Fruit fly (Drosophila melanogaster): ENCODE measurements around the gene Diap1.

The Diap1 gene

DNA sequence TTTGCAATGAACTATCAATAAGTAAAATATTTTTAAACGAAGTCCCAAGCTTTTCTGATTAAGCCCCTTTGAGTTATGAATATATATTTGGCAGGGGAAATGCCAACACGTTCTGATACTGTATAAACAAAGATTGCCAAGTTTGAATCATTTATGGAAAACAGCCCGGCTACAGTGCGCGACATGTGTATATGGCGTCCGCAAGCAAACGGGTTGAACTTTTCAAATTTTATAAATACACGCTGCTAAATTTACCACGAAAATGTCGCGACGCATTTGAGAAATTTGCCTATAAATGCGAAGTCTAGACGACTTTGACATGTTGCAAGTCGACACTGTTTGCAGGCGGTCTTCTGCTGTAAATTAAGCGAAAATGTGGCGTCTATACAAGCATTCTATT, 2.7 kb downstream of the Diap1 start (continued):
- TF ChIP-seq Sry-δ (GFP tag; optimal IDR thresholded peaks at IDR 0.05) (no peak), Hr3 (GFP tag; optimal IDR thresholded peaks at IDR 0.05) (peak; percentile 25), CG7987 (GFP tag; optimal IDR thresholded peaks at IDR 0.05) (peak; percentile 11), run (tag; optimal IDR thresholded peaks at IDR 0.05) (no peak), CG4424 (GFP tag; optimal IDR thresholded peaks at IDR 0.05) (peak; percentile 16), gce (GFP tag; IDR thresholded peaks at IDR 0.05) (no peak), C15 (GFP tag; IDR thresholded peaks at IDR 0.05) (0 out of 3 replicates have a peak, but pooled peaks have one; percentile 22), CG9609 (GFP tag; optimal IDR thresholded peaks at IDR 0.05) (peak; percentile 30), zf30C (GFP tag; optimal IDR thresholded peaks at IDR 0.05) (no peak), BtbVII (GFP tag; optimal IDR thresholded peaks at IDR 0.05) (peak; percentile 51), CG32532 (GFP tag; IDR thresholded peaks at IDR 0.05) (peak; percentile 78), pita (GFP tag; optimal IDR thresholded peaks at IDR 0.05) (no peak), CG2202 (tag; optimal IDR thresholded peaks at IDR 0.05) (no peak), Rfx (GFP tag; IDR thresholded peaks at IDR 0.05) (peak; percentile 75), sc (optimal IDR thresholded peaks at IDR 0.05) (no peak), sc (GFP tag; optimal IDR thresholded peaks at IDR 0.05) (no peak), Lhr (GFP tag; optimal IDR thresholded peaks at IDR 0.05) (no peak), Fer1 (GFP tag; optimal IDR thresholded peaks at IDR 0.05) (peak; percentile 52), row (GFP tag; IDR thresholded peaks at IDR 0.05) (peak; percentile 71), TFAM (GFP tag; optimal IDR thresholded peaks at IDR 0.05) (no peak), dysf (GFP tag; IDR thresholded peaks at IDR 0.05) (peak; percentile 83), chinmo (GFP tag; IDR thresholded peaks at IDR 0.05; ENCODE audit: partially characterized antibody) (no peak), lov (optimal IDR thresholded peaks at IDR 0.05) (no peak), lov (GFP tag; IDR thresholded peaks at IDR 0.05) (no peak), CG3163 (GFP tag; optimal IDR thresholded peaks at IDR 0.05) (no peak), CG12155 (GFP tag; optimal IDR thresholded peaks at IDR 0.05) (peak; percentile 35), CG11695 (GFP tag; IDR thresholded peaks at IDR 0.05) (peak; percentile 94), Scr (GFP tag; IDR thresholded peaks at IDR 0.05; ENCODE audit: partially characterized antibody) (no peak), CG9876 (GFP tag; optimal IDR thresholded peaks at IDR 0.05) (no peak), ci (GFP tag; IDR thresholded peaks at IDR 0.05) (0 out of 3 replicates have a peak, but pooled peaks have one; percentile 57), CG11723 (GFP tag; optimal IDR thresholded peaks at IDR 0.05) (peak; percentile 10), inv (GFP tag; IDR thresholded peaks at IDR 0.05; ENCODE audit: partially characterized antibody) (no peak), Pdp1 (GFP tag; optimal IDR thresholded peaks at IDR 0.05) (no peak), al (GFP tag; IDR thresholded peaks at IDR 0.05) (peak; percentile 56; the same call in 1 of the 2 replicates), Drgx (GFP tag; IDR thresholded peaks at IDR 0.05) (peak; percentile 81), CG7372 (GFP tag; IDR thresholded peaks at IDR 0.05) (0 out of 2 replicates have a peak, but pooled peaks have one; percentile 38), Aef1 (GFP tag; IDR thresholded peaks at IDR 0.05) (peak; percentile 55), Blimp-1 (GFP tag; optimal IDR thresholded peaks at IDR 0.05) (no peak), Fer2 (tag; optimal IDR thresholded peaks at IDR 0.05) (no peak), CG12744 (GFP tag; optimal IDR thresholded peaks at IDR 0.05) (peak; percentile 42), pan (optimal IDR thresholded peaks at IDR 0.05) (no peak), pan (GFP tag; optimal IDR thresholded peaks at IDR 0.05 in 1 of 2, IDR thresholded peaks at IDR 0.05 in 1 of 2) (peak in 1 of 2 experiments; percentile 56), shn (GFP tag; optimal IDR thresholded peaks at IDR 0.05) (peak; percentile 37), scrt (GFP tag; optimal IDR thresholded peaks at IDR 0.05) (peak; percentile 36), CG18619 (GFP tag; optimal IDR thresholded peaks at IDR 0.05) (peak; percentile 10), CG3847 (GFP tag; IDR thresholded peaks at IDR 0.05) (0 out of 2 replicates have a peak, but pooled peaks have one; percentile 45), CG18476 (GFP tag; optimal IDR thresholded peaks at IDR 0.05) (peak; percentile 19), ind (GFP tag; optimal IDR thresholded peaks at IDR 0.05) (peak; percentile 56), CG2678 (tag; optimal IDR thresholded peaks at IDR 0.05) (peak; percentile 59), unpg (GFP tag; optimal IDR thresholded peaks at IDR 0.05) (peak; percentile 54), Mrtf (GFP tag; IDR thresholded peaks at IDR 0.05) (peak; percentile 65; the same call in 2 of the 3 replicates), D19B (GFP tag; optimal IDR thresholded peaks at IDR 0.05) (peak; percentile 47)
